Worm (Caenorhabditis elegans): Measurements from ENCODE around the gene R03G8.1.

The R03G8.1 gene

ce11 chrX:13061366-13061765, 23.0 kb upstream of the R03G8.1 start:
- TF ChIP-seq ets-7 (tag; optimal IDR thresholded peaks at IDR 0.05) (no peak), scrt-1 (GFP tag; IDR thresholded peaks at IDR 0.05) (no peak), tra-4 (tag; optimal IDR thresholded peaks at IDR 0.05) (no peak), hmbx-1 (tag; optimal IDR thresholded peaks at IDR 0.05) (no peak), tbx-11 (GFP tag; IDR thresholded peaks at IDR 0.05) (no peak), ceh-36 (tag; optimal IDR thresholded peaks at IDR 0.05) (no peak), flt-1 (GFP tag; IDR thresholded peaks at IDR 0.05) (no peak), aly-1 (tag; optimal IDR thresholded peaks at IDR 0.05) (no peak), hnd-1 (tag; optimal IDR thresholded peaks at IDR 0.05) (no peak), hmg-4 (GFP tag; optimal IDR thresholded peaks at IDR 0.05) (no peak), F13C5.2 (tag; optimal IDR thresholded peaks at IDR 0.05) (no peak), pes-1 (GFP tag; IDR thresholded peaks at IDR 0.05) (no peak), sea-1 (GFP tag; conservative IDR thresholded peaks at IDR 0.05) (no peak), tbx-37 (GFP tag; conservative IDR thresholded peaks at IDR 0.05) (no peak), ama-1 (optimal IDR thresholded peaks at IDR 0.05) (no peak), B0310.2 (tag; optimal IDR thresholded peaks at IDR 0.05) (no peak)

DNA sequence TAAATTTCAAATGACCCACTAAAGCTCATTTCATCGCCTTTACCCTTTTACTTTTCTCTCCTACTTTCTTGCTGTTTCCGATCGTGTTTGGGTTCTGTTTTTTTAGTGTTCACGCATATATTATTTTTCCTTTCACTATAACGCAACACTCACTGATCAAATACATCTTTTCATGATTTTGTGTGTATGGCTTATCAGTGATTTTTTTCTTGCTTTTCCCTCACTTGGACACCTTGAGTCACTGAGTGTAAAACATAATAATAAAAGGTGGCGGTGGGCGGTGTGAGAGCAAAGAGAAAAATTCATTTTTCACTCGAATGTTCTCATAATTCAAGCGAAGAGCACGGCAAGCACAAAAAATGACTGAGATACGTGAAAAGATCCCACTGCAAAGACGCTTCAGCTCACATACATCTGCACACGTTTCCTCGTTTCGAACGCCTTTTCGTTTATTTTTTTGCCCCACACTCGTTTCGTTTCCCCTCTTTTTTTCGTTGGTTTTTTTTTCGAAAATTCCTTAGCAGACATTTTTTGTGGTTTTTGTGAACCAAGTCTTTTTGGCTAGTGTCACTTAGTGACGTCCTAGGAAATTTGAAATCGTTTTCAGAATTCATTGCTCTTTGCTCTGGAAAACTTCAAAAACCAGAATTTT, 21.3 kb upstream of the R03G8.1 start, which contains the start of gene K03A11.5:
Gene K03A11.5, plus strand, starts transcription at position 602 of the 652 bp plus-strand sequence.
- no peak for TF ChIP-seq flt-1 (GFP tag; IDR thresholded peaks at IDR 0.05)
- no peak for TF ChIP-seq aly-1 (tag; optimal IDR thresholded peaks at IDR 0.05)
- TF ChIP-seq tra-4 (tag; optimal IDR thresholded peaks at IDR 0.05), result no peak
- no peak for TF ChIP-seq F13C5.2 (tag; optimal IDR thresholded peaks at IDR 0.05)
- no peak for TF ChIP-seq sea-1 (GFP tag; conservative IDR thresholded peaks at IDR 0.05)
- no peak for TF ChIP-seq hmg-4 (GFP tag; optimal IDR thresholded peaks at IDR 0.05)
- no peak for TF ChIP-seq hnd-1 (tag; optimal IDR thresholded peaks at IDR 0.05)

DNA sequence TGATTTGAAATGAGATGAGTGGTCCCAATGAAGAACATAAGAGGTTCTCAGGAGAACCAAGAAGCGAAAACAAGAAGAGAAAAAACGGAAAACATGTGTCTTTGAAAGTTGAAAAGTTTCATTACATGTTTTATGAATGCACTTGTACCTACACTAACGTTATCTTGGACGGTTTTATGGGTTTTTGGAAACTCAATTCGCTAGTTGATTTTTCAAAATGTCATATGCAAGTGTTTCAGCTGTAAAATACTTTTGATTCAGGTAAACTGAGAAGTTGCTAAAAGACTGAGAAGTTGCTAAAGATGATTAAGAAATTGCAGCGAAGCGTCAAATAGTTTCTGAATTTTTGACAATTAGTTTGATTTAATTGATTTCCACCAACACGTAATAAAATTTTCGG, 13.3 kb upstream of the R03G8.1 start, which contains the start of gene cpx-2:
Gene cpx-2, minus strand, starts transcription at position 101 of the 400 bp plus-strand sequence.
- TF ChIP-seq sea-1 (GFP tag; conservative IDR thresholded peaks at IDR 0.05), result no peak
- TF ChIP-seq hmg-4 (GFP tag; optimal IDR thresholded peaks at IDR 0.05), result no peak
- no peak for TF ChIP-seq tra-4 (tag; optimal IDR thresholded peaks at IDR 0.05)
- TF ChIP-seq ceh-13 (GFP tag; optimal IDR thresholded peaks at IDR 0.05), result no peak
- TF ChIP-seq ets-7 (tag; optimal IDR thresholded peaks at IDR 0.05), result no peak
- no peak for TF ChIP-seq ama-1 (optimal IDR thresholded peaks at IDR 0.05)
- TF ChIP-seq ceh-36 (tag; optimal IDR thresholded peaks at IDR 0.05), result no peak
- TF ChIP-seq F13C5.2 (tag; optimal IDR thresholded peaks at IDR 0.05), result no peak
- no peak for TF ChIP-seq flt-1 (GFP tag; IDR thresholded peaks at IDR 0.05)
- TF ChIP-seq aly-1 (tag; optimal IDR thresholded peaks at IDR 0.05), result no peak
- TF ChIP-seq scrt-1 (GFP tag; IDR thresholded peaks at IDR 0.05), result no peak
- TF ChIP-seq hmbx-1 (tag; optimal IDR thresholded peaks at IDR 0.05), result no peak
- TF ChIP-seq tbx-11 (GFP tag; IDR thresholded peaks at IDR 0.05), result no peak

DNA sequence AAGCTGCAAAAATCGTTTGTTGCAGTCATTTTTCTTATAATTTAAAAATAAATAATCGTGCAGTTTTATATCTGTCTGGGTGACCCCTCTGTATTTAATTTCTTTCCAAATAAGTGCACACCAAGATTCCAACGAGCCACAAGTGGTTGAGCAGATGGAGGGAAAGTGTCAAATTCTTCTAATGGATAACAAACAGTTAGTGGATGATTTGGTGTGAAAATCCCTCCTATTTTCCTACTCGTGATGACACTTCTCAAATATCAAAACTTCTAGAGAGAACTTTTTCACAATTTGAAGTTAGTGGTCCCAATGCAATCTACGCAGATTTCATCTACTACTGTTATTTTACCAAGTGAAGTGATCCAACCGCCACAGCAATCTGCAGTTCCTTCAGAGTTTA, 10.0 kb upstream of the R03G8.1 start, which contains the start of gene ceh-28:
Gene ceh-28, plus strand, starts transcription at position 301 of the 400 bp plus-strand sequence.
- TF ChIP-seq tbx-11 (GFP tag; IDR thresholded peaks at IDR 0.05), result no peak

ce11 chrX:13077872-13078271, 6.5 kb upstream of the R03G8.1 start, which contains the start of gene K03A11.4:
K03A11.4 (plus strand) TSS chrX:13078172.
- TF ChIP-seq ama-1 (optimal IDR thresholded peaks at IDR 0.05) (no peak), ceh-13 (GFP tag; optimal IDR thresholded peaks at IDR 0.05) (no peak), tbx-37 (GFP tag; conservative IDR thresholded peaks at IDR 0.05) (no peak), hmbx-1 (tag; optimal IDR thresholded peaks at IDR 0.05) (no peak), B0310.2 (tag; optimal IDR thresholded peaks at IDR 0.05) (no peak), ceh-36 (tag; optimal IDR thresholded peaks at IDR 0.05) (no peak), F13C5.2 (tag; optimal IDR thresholded peaks at IDR 0.05) (no peak), flt-1 (GFP tag; IDR thresholded peaks at IDR 0.05) (no peak), hmg-4 (GFP tag; optimal IDR thresholded peaks at IDR 0.05) (no peak), hnd-1 (tag; optimal IDR thresholded peaks at IDR 0.05) (no peak), sea-1 (GFP tag; conservative IDR thresholded peaks at IDR 0.05) (no peak), ets-7 (tag; optimal IDR thresholded peaks at IDR 0.05) (no peak)

DNA sequence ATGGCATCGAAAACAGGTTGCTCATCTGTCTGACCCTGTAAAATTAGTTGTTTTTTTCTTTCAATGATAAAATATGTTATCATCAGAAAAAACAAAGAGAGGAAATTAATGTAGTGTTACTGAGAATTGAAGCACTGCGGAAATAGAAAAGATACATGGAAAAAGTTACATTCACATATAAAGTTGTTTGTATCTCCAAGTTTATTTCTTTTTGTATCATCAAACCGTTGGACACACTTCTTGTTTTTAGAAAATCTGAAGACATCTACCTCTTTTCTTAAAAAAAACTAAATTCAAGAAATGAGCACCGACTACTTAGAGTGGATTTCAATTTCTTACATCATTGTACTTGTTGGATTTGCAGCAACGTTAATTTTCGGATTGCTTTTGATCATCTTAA, 2.0 kb upstream of the R03G8.1 start, which contains the start of gene str-10:
Gene str-10, plus strand, starts transcription at position 301 of the 400 bp plus-strand sequence.
- TF ChIP-seq tra-4 (tag; optimal IDR thresholded peaks at IDR 0.05) (no peak), aly-1 (tag; optimal IDR thresholded peaks at IDR 0.05) (no peak), ceh-13 (GFP tag; optimal IDR thresholded peaks at IDR 0.05) (no peak), hmg-4 (GFP tag; optimal IDR thresholded peaks at IDR 0.05) (no peak), hnd-1 (tag; optimal IDR thresholded peaks at IDR 0.05) (no peak), B0310.2 (tag; optimal IDR thresholded peaks at IDR 0.05) (no peak), ceh-36 (tag; optimal IDR thresholded peaks at IDR 0.05) (no peak), tbx-37 (GFP tag; conservative IDR thresholded peaks at IDR 0.05) (no peak), hmbx-1 (tag; optimal IDR thresholded peaks at IDR 0.05) (no peak), scrt-1 (GFP tag; IDR thresholded peaks at IDR 0.05) (no peak), tbx-11 (GFP tag; IDR thresholded peaks at IDR 0.05) (no peak), flt-1 (GFP tag; IDR thresholded peaks at IDR 0.05) (no peak), F13C5.2 (tag; optimal IDR thresholded peaks at IDR 0.05) (no peak), ets-7 (tag; optimal IDR thresholded peaks at IDR 0.05) (no peak), pes-1 (GFP tag; IDR thresholded peaks at IDR 0.05) (no peak), ama-1 (optimal IDR thresholded peaks at IDR 0.05) (no peak), sea-1 (GFP tag; conservative IDR thresholded peaks at IDR 0.05) (no peak)

ce11 chrX:13088539-13088938, 4.2 kb downstream of the R03G8.1 start:
- TF ChIP-seq tra-4 (tag; optimal IDR thresholded peaks at IDR 0.05), result no peak
- TF ChIP-seq hmg-4 (GFP tag; optimal IDR thresholded peaks at IDR 0.05), result no peak
- no peak for TF ChIP-seq tbx-11 (GFP tag; IDR thresholded peaks at IDR 0.05)
- TF ChIP-seq pes-1 (GFP tag; IDR thresholded peaks at IDR 0.05), result no peak
- no peak for TF ChIP-seq sea-1 (GFP tag; conservative IDR thresholded peaks at IDR 0.05)
- no peak for TF ChIP-seq flt-1 (GFP tag; IDR thresholded peaks at IDR 0.05)
- no peak for TF ChIP-seq aly-1 (tag; optimal IDR thresholded peaks at IDR 0.05)
- no peak for TF ChIP-seq B0310.2 (tag; optimal IDR thresholded peaks at IDR 0.05)
- TF ChIP-seq F13C5.2 (tag; optimal IDR thresholded peaks at IDR 0.05), result no peak
- no peak for TF ChIP-seq scrt-1 (GFP tag; IDR thresholded peaks at IDR 0.05)
- TF ChIP-seq hnd-1 (tag; optimal IDR thresholded peaks at IDR 0.05), result no peak
- TF ChIP-seq ets-7 (tag; optimal IDR thresholded peaks at IDR 0.05), result no peak
- TF ChIP-seq tbx-37 (GFP tag; conservative IDR thresholded peaks at IDR 0.05), result no peak
- TF ChIP-seq ama-1 (optimal IDR thresholded peaks at IDR 0.05), result no peak
- no peak for TF ChIP-seq ceh-13 (GFP tag; optimal IDR thresholded peaks at IDR 0.05)
- no peak for TF ChIP-seq hmbx-1 (tag; optimal IDR thresholded peaks at IDR 0.05)
- TF ChIP-seq ceh-36 (tag; optimal IDR thresholded peaks at IDR 0.05), result no peak
